Fruit fly (Drosophila melanogaster) whole organism, embryonic: ENCODE measurements around the gene Calr.

Source experiments
- CG10267 ChIP-seq: fragments of 200-800 bp; sonication (Bioruptor generic); optimal IDR thresholded peaks from 2 replicates; lab custom pipeline; 2018; ENCODE audit warnings: missing biosample characterization, mild to moderate bottlenecking, missing genetic modification characterization, moderate library complexity
- CG12155 ChIP-seq: fragments of 200-800 bp; sonication (Bioruptor generic); optimal IDR thresholded peaks from 3 replicates; lab custom pipeline; 2016; ENCODE audit warnings: missing biosample characterization, missing genetic modification characterization
- CG12942 ChIP-seq: fragments of 200-800 bp; sonication (Bioruptor generic); optimal IDR thresholded peaks from 3 replicates; lab custom pipeline; 2016; ENCODE audit warnings: missing biosample characterization, missing genetic modification characterization
- CG14710 ChIP-seq: fragments of 200-800 bp; sonication (Bioruptor generic); optimal IDR thresholded peaks from 3 replicates; lab custom pipeline; 2019; ENCODE audit warnings: missing biosample characterization, mild to moderate bottlenecking, missing genetic modification characterization, moderate library complexity
- CG14860 ChIP-seq: fragments of 200-800 bp; sonication (Bioruptor generic); IDR thresholded peaks from 3 replicates; pipeline ENCODE4 v1.3.6; 2022; ENCODE audit warnings: missing biosample characterization, missing genetic modification characterization; ENCODE audit not compliant: partially characterized antibody
- CG15011 ChIP-seq: fragments of 200-800 bp; sonication (Bioruptor generic); optimal IDR thresholded peaks from 3 replicates; lab custom pipeline; 2018; ENCODE audit warnings: missing biosample characterization, mild to moderate bottlenecking, missing genetic modification characterization
- CG15601 ChIP-seq: fragments of 200-800 bp; sonication (Bioruptor generic); optimal IDR thresholded peaks from 3 replicates; lab custom pipeline; 2019; ENCODE audit warnings: missing biosample characterization, mild to moderate bottlenecking, missing genetic modification characterization, moderate library complexity
- CG17359 ChIP-seq: fragments of 200-800 bp; sonication (Bioruptor generic); optimal IDR thresholded peaks from 3 replicates; lab custom pipeline; 2018; ENCODE audit warnings: missing biosample characterization, mild to moderate bottlenecking, missing genetic modification characterization, moderate library complexity
- CG17385 ChIP-seq: fragments of 200-800 bp; sonication (Bioruptor generic); optimal IDR thresholded peaks from 3 replicates; lab custom pipeline; 2018; ENCODE audit warnings: missing biosample characterization, mild to moderate bottlenecking, missing genetic modification characterization
- CG2129 ChIP-seq: fragments of 200-800 bp; sonication (Bioruptor generic); IDR thresholded peaks from 2 replicates; pipeline ENCODE4 v1.3.6; 2022; ENCODE audit warnings: missing biosample characterization, missing genetic modification characterization; ENCODE audit not compliant: partially characterized antibody
- CG2199 ChIP-seq: fragments of 200-800 bp; sonication (Bioruptor generic); IDR thresholded peaks from 3 replicates; pipeline ENCODE4 v1.3.6; 2022; ENCODE audit warnings: missing biosample characterization, missing genetic modification characterization
- CG3065 ChIP-seq: fragments of 200-800 bp; sonication (Bioruptor generic); optimal IDR thresholded peaks from 2 replicates; lab custom pipeline; 2016; ENCODE audit warnings: missing biosample characterization, missing genetic modification characterization
- CG32772 ChIP-seq: fragments of 200-800 bp; sonication (Bioruptor generic); IDR thresholded peaks from 2 replicates; pipeline ENCODE4 v1.3.6; 2022; ENCODE audit warnings: missing biosample characterization, missing genetic modification characterization
- CG3726 ChIP-seq: fragments of 200-800 bp; sonication (Bioruptor generic); IDR thresholded peaks from 3 replicates; pipeline ENCODE4, ENCODE4 v1.3.6; 2022; ENCODE audit warnings: missing biosample characterization, missing genetic modification characterization
- CG4282 ChIP-seq: fragments of 200-800 bp; sonication (Bioruptor generic); optimal IDR thresholded peaks from 2 replicates; lab custom pipeline; 2016; ENCODE audit warnings: missing biosample characterization, missing genetic modification characterization
- CG6254 ChIP-seq: fragments of 200-800 bp; sonication (Bioruptor generic); optimal IDR thresholded peaks from 3 replicates; lab custom pipeline; 2017; ENCODE audit warnings: mild to moderate bottlenecking, missing biosample characterization, missing genetic modification reagents, missing genetic modification characterization
- CG6854 ChIP-seq: fragments of 200-800 bp; sonication (Bioruptor generic); optimal IDR thresholded peaks from 3 replicates; lab custom pipeline; 2017; ENCODE audit warnings: missing biosample characterization, mild to moderate bottlenecking, missing genetic modification characterization
- CG7271 ChIP-seq: fragments of 200-800 bp; sonication (Bioruptor generic); optimal IDR thresholded peaks from 2 replicates; lab custom pipeline; 2018; ENCODE audit warnings: missing biosample characterization, mild to moderate bottlenecking, missing genetic modification characterization, moderate library complexity
- CG7372 ChIP-seq: fragments of 200-800 bp; sonication (Bioruptor generic); IDR thresholded peaks from 2 replicates; pipeline ENCODE4 v1.3.6; 2022; ENCODE audit warnings: missing biosample characterization, missing genetic modification characterization
- CG7839 ChIP-seq: fragments of 200-800 bp; sonication (Bioruptor generic); optimal IDR thresholded peaks from 3 replicates; lab custom pipeline; 2018; ENCODE audit warnings: missing biosample characterization, mild to moderate bottlenecking, missing genetic modification characterization, moderate library complexity
- Chrac-16 ChIP-seq: fragments of 200-800 bp; sonication (Bioruptor generic); optimal IDR thresholded peaks from 3 replicates; lab custom pipeline; 2016; ENCODE audit warnings: missing biosample characterization, missing genetic modification characterization
- Dek ChIP-seq: fragments of 200-800 bp; sonication (Bioruptor generic); optimal IDR thresholded peaks from 3 replicates; lab custom pipeline; 2019; ENCODE audit warnings: missing biosample characterization, mild to moderate bottlenecking, missing genetic modification characterization, moderate library complexity
- Dll ChIP-seq: fragments of 200-800 bp; sonication (Bioruptor generic); IDR thresholded peaks from 4 replicates; pipeline ENCODE4 v1.3.6; 2022; ENCODE audit warnings: missing biosample characterization, missing genetic modification characterization; ENCODE audit not compliant: partially characterized antibody
- Doc2 ChIP-seq: fragments of 200-800 bp; sonication (Bioruptor generic); IDR thresholded peaks from 2 replicates; pipeline ENCODE4 v1.3.6; 2022; ENCODE audit warnings: missing biosample characterization, missing genetic modification characterization
- Dp ChIP-seq: fragments of 200-800 bp; sonication (Bioruptor generic); optimal IDR thresholded peaks from 2 replicates; lab custom pipeline; 2018; ENCODE audit warnings: missing biosample characterization, mild to moderate bottlenecking, missing genetic modification characterization, moderate library complexity
- E2f2 ChIP-seq: fragments of 200-800 bp; sonication (Bioruptor generic); IDR thresholded peaks from 2 replicates; pipeline ENCODE4 v1.3.6; 2022; ENCODE audit warnings: missing biosample characterization, missing genetic modification characterization
- Gug ChIP-seq: fragments of 200-800 bp; sonication (Bioruptor generic); IDR thresholded peaks from 4 replicates; pipeline ENCODE4 v1.3.6; 2022; ENCODE audit warnings: missing biosample characterization, missing genetic modification characterization
- HLH54F ChIP-seq: fragments of 200-800 bp; sonication (Bioruptor generic); optimal IDR thresholded peaks from 3 replicates; lab custom pipeline; 2016; ENCODE audit warnings: missing biosample characterization, missing genetic modification characterization
- Hmx ChIP-seq: fragments of 200-800 bp; sonication (Bioruptor generic); optimal IDR thresholded peaks from 2 replicates; lab custom pipeline; 2016; ENCODE audit warnings: missing biosample characterization, missing genetic modification characterization
- Meics ChIP-seq: fragments of 200-800 bp; sonication (Bioruptor generic); optimal IDR thresholded peaks from 2 replicates; lab custom pipeline; 2017; ENCODE audit warnings: missing biosample characterization, mild to moderate bottlenecking, missing genetic modification characterization
- Oaz ChIP-seq: fragments of 200-800 bp; sonication (Bioruptor generic); IDR thresholded peaks from 2 replicates; pipeline ENCODE4 v1.3.6; 2022; ENCODE audit warnings: missing biosample characterization, missing genetic modification characterization
- Opbp ChIP-seq: fragments of 200-800 bp; sonication (Bioruptor generic); IDR thresholded peaks from 3 replicates; pipeline ENCODE4 v1.3.6; 2022; ENCODE audit warnings: missing biosample characterization, missing genetic modification characterization; ENCODE audit not compliant: partially characterized antibody
- Sry-δ ChIP-seq: fragments of 200-800 bp; sonication (Bioruptor generic); optimal IDR thresholded peaks from 2 replicates; lab custom pipeline; 2016; ENCODE audit warnings: missing biosample characterization, missing genetic modification characterization
- ase ChIP-seq: fragments of 200-800 bp; sonication (Bioruptor generic); IDR thresholded peaks from 3 replicates; pipeline ENCODE4 v1.3.6; 2022; ENCODE audit warnings: missing biosample characterization, missing genetic modification characterization
- bcd ChIP-seq: fragments of 200-800 bp; sonication (Bioruptor generic); optimal IDR thresholded peaks from 2 replicates; lab custom pipeline; 2017; ENCODE audit warnings: missing biosample characterization, mild to moderate bottlenecking, missing genetic modification characterization
- dan ChIP-seq: fragments of 200-800 bp; sonication (Bioruptor generic); IDR thresholded peaks from 2 replicates; pipeline ENCODE4 v1.3.6; 2022; ENCODE audit warnings: missing biosample characterization, missing genetic modification characterization
- exex ChIP-seq: fragments of 200-800 bp; sonication (Bioruptor generic); optimal IDR thresholded peaks from 4 replicates; lab custom pipeline; 2018; ENCODE audit warnings: missing biosample characterization, mild to moderate bottlenecking, missing genetic modification characterization, moderate library complexity
- eyg ChIP-seq: fragments of 200-800 bp; sonication (Bioruptor generic); optimal IDR thresholded peaks from 3 replicates; lab custom pipeline; 2016; ENCODE audit warnings: missing biosample characterization, missing genetic modification characterization
- fd64A ChIP-seq: fragments of 200-800 bp; sonication (Bioruptor generic); optimal IDR thresholded peaks from 3 replicates; lab custom pipeline; 2018; ENCODE audit warnings: missing biosample characterization, mild to moderate bottlenecking, missing genetic modification characterization
- gem ChIP-seq: fragments of 200-800 bp; sonication (Bioruptor generic); optimal IDR thresholded peaks from 2 replicates; lab custom pipeline; 2019; ENCODE audit warnings: missing biosample characterization, mild to moderate bottlenecking, missing genetic modification characterization, moderate library complexity
- gfzf ChIP-seq: fragments of 200-800 bp; sonication (Bioruptor generic); optimal IDR thresholded peaks from 2 replicates; lab custom pipeline; 2016; ENCODE audit warnings: missing biosample characterization, mild to moderate bottlenecking, missing genetic modification characterization, moderate library complexity
- gsb-n ChIP-seq: fragments of 200-800 bp; sonication (Bioruptor generic); optimal IDR thresholded peaks from 3 replicates; lab custom pipeline; 2018; ENCODE audit warnings: missing biosample characterization, mild to moderate bottlenecking, missing genetic modification characterization
- insv ChIP-seq, 2 experiments: fragments of 200-800 bp; sonication (Bioruptor generic); optimal IDR thresholded peaks; 3 replicates each; lab custom pipeline; 2016 to 2018; ENCODE audit warnings: missing biosample characterization in 2 of 2, missing genetic modification characterization in 2 of 2
- nerfin-1 ChIP-seq: fragments of 200-800 bp; sonication (Bioruptor generic); optimal IDR thresholded peaks from 3 replicates; lab custom pipeline; 2019; ENCODE audit warnings: missing biosample characterization, mild to moderate bottlenecking, missing genetic modification characterization, moderate library complexity
- peb ChIP-seq: fragments of 200-800 bp; sonication (Bioruptor generic); IDR thresholded peaks from 2 replicates; pipeline ENCODE4 v1.3.6; 2022; ENCODE audit warnings: missing biosample characterization, missing genetic modification characterization
- sisA ChIP-seq: fragments of 200-800 bp; sonication (Bioruptor generic); IDR thresholded peaks from 2 replicates; pipeline ENCODE4 v1.3.6; 2022; ENCODE audit warnings: missing biosample characterization, missing genetic modification characterization
- trem ChIP-seq: fragments of 200-800 bp; optimal IDR thresholded peaks from 3 replicates; lab custom pipeline; 2019; ENCODE audit warnings: missing biosample characterization, mild to moderate bottlenecking, missing genetic modification characterization, moderate library complexity
- unc-4 ChIP-seq: fragments of 200-800 bp; sonication (Bioruptor generic); IDR thresholded peaks from 2 replicates; pipeline ENCODE4 v1.3.6; 2022; ENCODE audit warnings: missing biosample characterization, missing genetic modification characterization; ENCODE audit not compliant: partially characterized antibody
- zen2 ChIP-seq: fragments of 200-800 bp; sonication (Bioruptor generic); IDR thresholded peaks from 3 replicates; pipeline ENCODE4 v1.3.6; 2022; ENCODE audit warnings: missing biosample characterization, missing genetic modification characterization; ENCODE audit not compliant: partially characterized antibody

Gene Calr

DNA sequence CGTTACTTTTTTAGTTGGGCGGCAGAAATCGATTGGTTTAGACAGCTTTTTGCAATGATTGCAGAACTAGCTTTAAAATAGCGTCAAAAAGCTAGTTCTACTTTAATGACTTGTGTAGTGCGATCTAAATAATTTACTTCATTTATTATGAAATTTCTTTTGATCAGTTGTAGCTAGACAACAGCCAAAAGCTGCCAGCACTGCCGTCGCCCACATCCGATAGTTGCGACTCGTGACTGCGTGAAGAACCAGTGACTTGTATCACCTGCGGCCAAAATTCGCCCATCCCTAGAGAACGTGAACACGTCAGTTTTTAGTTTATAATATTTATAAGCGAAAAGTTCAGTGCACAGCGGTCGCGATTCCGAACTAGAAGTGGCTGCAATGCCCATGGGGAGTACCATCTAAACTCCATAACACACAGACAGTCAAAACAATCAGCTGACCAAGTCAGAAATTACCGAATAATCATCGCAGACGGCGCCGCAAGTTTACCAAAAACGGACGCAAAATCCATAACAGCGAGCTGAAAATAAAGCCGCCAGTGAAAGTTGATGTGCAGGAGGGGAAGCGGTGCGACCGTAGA is 43.9 kb downstream of the Calr start, which contains the start of gene P58IPK (continued):
- TF ChIP-seq fd64A (GFP tag; lab: Kevin White, UChicago) = no peak
- no peak for TF ChIP-seq Doc2 (GFP tag; lab: Robert Waterston, UW)
- TF ChIP-seq CG14710 (tag; lab: Kevin White, UChicago) = peak; percentile 73
- peak; percentile 47 for TF ChIP-seq CG12942 (GFP tag; lab: Kevin White, UChicago)
- TF ChIP-seq Dp (GFP tag; lab: Kevin White, UChicago) = peak; percentile 77
- no peak for TF ChIP-seq CG6854 (GFP tag; lab: Kevin White, UChicago)
- TF ChIP-seq dan = no peak
- peak; percentile 58 for TF ChIP-seq bcd
- TF ChIP-seq eyg = peak; percentile 42
- TF ChIP-seq CG7372 (GFP tag; lab: Robert Waterston, UW) = peak; percentile 71
- peak; percentile 88 for TF ChIP-seq CG14860 (GFP tag; lab: Robert Waterston, UW)
- peak; percentile 38 for TF ChIP-seq CG17359 (tag; lab: Kevin White, UChicago)
- TF ChIP-seq CG6254 = no peak
- 0 out of 2 replicates have a peak, but pooled peaks have one; percentile 20 for TF ChIP-seq peb (GFP tag; lab: Robert Waterston, UW)
- 0 out of 3 replicates have a peak, but pooled peaks have one; percentile 11 for TF ChIP-seq ase
- TF ChIP-seq Dek (tag; lab: Kevin White, UChicago) = peak; percentile 68
- TF ChIP-seq CG3726 (GFP tag; lab: Robert Waterston, UW) = peak; percentile 59; the same call in 1 of the 3 replicates
- peak; percentile 50 for TF ChIP-seq CG7839 (tag; lab: Kevin White, UChicago)
- TF ChIP-seq CG3065 (GFP tag; lab: Kevin White, UChicago) = peak; percentile 37
- TF ChIP-seq Meics (GFP tag; lab: Kevin White, UChicago) = peak; percentile 56
- TF ChIP-seq CG17385 = peak; percentile 4
- TF ChIP-seq trem (tag; lab: Kevin White, UChicago) = peak; percentile 88
- peak; percentile 75 for TF ChIP-seq Chrac-16 (GFP tag; lab: Kevin White, UChicago)
- peak; percentile 83 for TF ChIP-seq CG2129 (GFP tag; lab: Robert Waterston, UW)
- TF ChIP-seq nerfin-1 (tag; lab: Kevin White, UChicago) = peak; percentile 11
- peak; percentile 68 for TF ChIP-seq gem
- no peak for TF ChIP-seq CG7271 (tag; lab: Kevin White, UChicago)
- no peak for TF ChIP-seq Hmx (GFP tag; lab: Kevin White, UChicago)
- 0 out of 2 replicates have a peak, but pooled peaks have one; percentile 13 for TF ChIP-seq CG32772 (GFP tag; lab: Robert Waterston, UW)
- TF ChIP-seq HLH54F (GFP tag; lab: Kevin White, UChicago) = peak; percentile 81
- TF ChIP-seq CG15011 = no peak
- TF ChIP-seq Oaz (GFP tag; lab: Robert Waterston, UW) = no peak
- TF ChIP-seq CG15601 (tag; lab: Kevin White, UChicago) = peak; percentile 46
- TF ChIP-seq CG2199 (GFP tag; lab: Robert Waterston, UW) = 0 out of 3 replicates have a peak, but pooled peaks have one; percentile 45
- TF ChIP-seq gfzf = peak; percentile 41
- peak; percentile 0 for TF ChIP-seq CG4282 (GFP tag; lab: Kevin White, UChicago)
- peak; percentile 68 for TF ChIP-seq CG10267 (tag; lab: Kevin White, UChicago)
- peak; percentile 79 for TF ChIP-seq zen2
- TF ChIP-seq Opbp = peak; percentile 96
- peak; percentile 89 for TF ChIP-seq Gug
- TF ChIP-seq exex = peak; percentile 24
- TF ChIP-seq Dll (GFP tag; lab: Robert Waterston, UW) = peak; percentile 94
- TF ChIP-seq insv (GFP tag; optimal IDR thresholded peaks at IDR 0.05; lab: Kevin White, UChicago) = no peak
- peak; percentile 97 for TF ChIP-seq Sry-δ
- peak; percentile 80 for TF ChIP-seq E2f2 (GFP tag; lab: Robert Waterston, UW)
- no peak for TF ChIP-seq gsb-n (tag; lab: Kevin White, UChicago)
- peak; percentile 64 for TF ChIP-seq sisA (GFP tag; lab: Robert Waterston, UW)
- peak; percentile 91 for TF ChIP-seq unc-4 (GFP tag; lab: Robert Waterston, UW)
- peak; percentile 78 for TF ChIP-seq CG12155 (GFP tag; lab: Kevin White, UChicago)
